Worm (Caenorhabditis elegans) whole organism, L4 larva: ENCODE measurements around the gene fbxc-30.

Experiments used
- R02D3.7 ChIP-seq: fragments of 150-350 bp; sonication (generic microtip); optimal IDR thresholded peaks from 3 replicates; lab custom pipeline; 2014; ENCODE audit warnings: missing biosample characterization, missing genetic modification characterization
- jun-1 ChIP-seq: fragments of 150-350 bp; optimal IDR thresholded peaks from 2 replicates; lab custom pipeline; 2014; ENCODE audit warnings: missing biosample characterization, missing genetic modification reagents, missing genetic modification characterization
- lin-15B ChIP-seq: fragments of 150-350 bp; sonication (generic microtip); optimal IDR thresholded peaks from 3 replicates; lab custom pipeline; 2014; ENCODE audit warnings: missing biosample characterization, missing genetic modification characterization
- nhr-77 ChIP-seq: fragments of 150-350 bp; optimal IDR thresholded peaks from 2 replicates; lab custom pipeline; 2014; ENCODE audit warnings: missing biosample characterization, missing genetic modification characterization

- TF ChIP-seq jun-1 (no peak), lin-15B (tag; lab: Kevin White, UChicago) (no peak), nhr-77 (tag; lab: Kevin White, UChicago) (no peak), R02D3.7 (tag; lab: Kevin White, UChicago) (no peak)
Observed at ce11 chrII:901632-902031, 15.8 kb upstream of the fbxc-30 start, which contains the start of gene T07D3.2.
